Fruit fly (Drosophila melanogaster) whole organism, adult: ENCODE measurements around the gene H2.0.
A peak's percentile ranks its signal among the peaks of the same experiment; 100 is the strongest.

Experiments
- CG11617 ChIP-seq: fragments of 200-800 bp; sonication (Bioruptor generic); optimal IDR thresholded peaks from 2 replicates; lab custom pipeline; 2017; ENCODE audit warnings: mild to moderate bottlenecking, missing biosample characterization, missing genetic modification reagents, missing genetic modification characterization
- CG12768 ChIP-seq: fragments of 200-800 bp; sonication (Bioruptor generic); optimal IDR thresholded peaks from 2 replicates; lab custom pipeline; 2017; ENCODE audit warnings: missing biosample characterization, missing genetic modification characterization, mild to moderate bottlenecking, moderate library complexity, missing genetic modification reagents
- CG14711 ChIP-seq: fragments of 200-800 bp; sonication (Bioruptor generic); optimal IDR thresholded peaks from 2 replicates; lab custom pipeline; 2018; ENCODE audit warnings: missing biosample characterization, mild to moderate bottlenecking, missing genetic modification characterization, moderate library complexity
- CG1620 ChIP-seq: fragments of 200-800 bp; sonication (Bioruptor generic); optimal IDR thresholded peaks from 2 replicates; lab custom pipeline; 2016; ENCODE audit warnings: missing biosample characterization, missing genetic modification characterization
- CG33017 ChIP-seq: fragments of 200-800 bp; sonication (Bioruptor generic); optimal IDR thresholded peaks from 2 replicates; lab custom pipeline; 2018; ENCODE audit warnings: missing biosample characterization, mild to moderate bottlenecking, missing genetic modification characterization, moderate library complexity
- CG5204 ChIP-seq: fragments of 200-800 bp; sonication (Bioruptor generic); optimal IDR thresholded peaks from 2 replicates; lab custom pipeline; 2016; ENCODE audit warnings: missing biosample characterization, missing genetic modification characterization
- CG7045 ChIP-seq: fragments of 200-800 bp; sonication (Bioruptor generic); optimal IDR thresholded peaks from 2 replicates; lab custom pipeline; 2017; ENCODE audit warnings: missing biosample characterization, mild to moderate bottlenecking, missing genetic modification characterization
- CG7101 ChIP-seq: fragments of 200-800 bp; sonication (Bioruptor generic); optimal IDR thresholded peaks from 2 replicates; lab custom pipeline; 2018; ENCODE audit warnings: missing biosample characterization, mild to moderate bottlenecking, missing genetic modification characterization, moderate library complexity
- Clk ChIP-seq: fragments of 200-800 bp; sonication (Bioruptor generic); optimal IDR thresholded peaks from 2 replicates; lab custom pipeline; 2017; ENCODE audit warnings: missing biosample characterization, missing genetic modification characterization
- Crg-1 ChIP-seq: fragments of 200-800 bp; sonication (Bioruptor generic); optimal IDR thresholded peaks from 2 replicates; lab custom pipeline; 2016; ENCODE audit warnings: missing biosample characterization, missing genetic modification characterization
- Hr96 ChIP-seq: fragments of 200-800 bp; sonication (Bioruptor generic); optimal IDR thresholded peaks from 2 replicates; lab custom pipeline; 2016; ENCODE audit warnings: missing biosample characterization, missing genetic modification characterization
- Mnt ChIP-seq: fragments of 200-800 bp; sonication (Bioruptor generic); optimal IDR thresholded peaks from 2 replicates; lab custom pipeline; 2016; ENCODE audit warnings: missing biosample characterization, mild to moderate bottlenecking, missing genetic modification characterization
- bab1 ChIP-seq: fragments of 200-800 bp; sonication (Bioruptor generic); optimal IDR thresholded peaks from 3 replicates; lab custom pipeline; 2019; ENCODE audit warnings: missing biosample characterization, mild to moderate bottlenecking, missing genetic modification characterization, moderate library complexity
- cic ChIP-seq: fragments of 200-800 bp; sonication (Bioruptor generic); optimal IDR thresholded peaks from 2 replicates; lab custom pipeline; 2017; ENCODE audit warnings: missing biosample characterization, mild to moderate bottlenecking, missing genetic modification characterization, moderate library complexity
- cnc ChIP-seq, 2 experiments: fragments of >200 bp; optimal IDR thresholded peaks; 2 replicates each; lab custom pipeline; 2017
- kay ChIP-seq: fragments of 200-800 bp; sonication (Bioruptor generic); peaks from one replicate; lab custom pipeline; 2016; ENCODE audit warnings: missing biosample characterization, missing genetic modification characterization, borderline replicate concordance
- ovo ChIP-seq: fragments of 200-800 bp; sonication (Bioruptor generic); optimal IDR thresholded peaks from 2 replicates; lab custom pipeline; 2016; ENCODE audit warnings: missing biosample characterization, missing genetic modification characterization
- pad ChIP-seq: fragments of 200-800 bp; sonication (Bioruptor generic); optimal IDR thresholded peaks from 3 replicates; lab custom pipeline; 2017; ENCODE audit warnings: missing biosample characterization, missing genetic modification characterization, mild to moderate bottlenecking, moderate library complexity, missing genetic modification reagents
- tj ChIP-seq: fragments of 200-800 bp; sonication (Bioruptor generic); optimal IDR thresholded peaks from 3 replicates; lab custom pipeline; 2017; ENCODE audit warnings: missing biosample characterization, mild to moderate bottlenecking, missing genetic modification characterization, moderate library complexity
- toe ChIP-seq: fragments of 200-800 bp; sonication (Bioruptor generic); optimal IDR thresholded peaks from 2 replicates; lab custom pipeline; 2016; ENCODE audit warnings: missing biosample characterization, missing genetic modification characterization

H2.0 gene

DNA sequence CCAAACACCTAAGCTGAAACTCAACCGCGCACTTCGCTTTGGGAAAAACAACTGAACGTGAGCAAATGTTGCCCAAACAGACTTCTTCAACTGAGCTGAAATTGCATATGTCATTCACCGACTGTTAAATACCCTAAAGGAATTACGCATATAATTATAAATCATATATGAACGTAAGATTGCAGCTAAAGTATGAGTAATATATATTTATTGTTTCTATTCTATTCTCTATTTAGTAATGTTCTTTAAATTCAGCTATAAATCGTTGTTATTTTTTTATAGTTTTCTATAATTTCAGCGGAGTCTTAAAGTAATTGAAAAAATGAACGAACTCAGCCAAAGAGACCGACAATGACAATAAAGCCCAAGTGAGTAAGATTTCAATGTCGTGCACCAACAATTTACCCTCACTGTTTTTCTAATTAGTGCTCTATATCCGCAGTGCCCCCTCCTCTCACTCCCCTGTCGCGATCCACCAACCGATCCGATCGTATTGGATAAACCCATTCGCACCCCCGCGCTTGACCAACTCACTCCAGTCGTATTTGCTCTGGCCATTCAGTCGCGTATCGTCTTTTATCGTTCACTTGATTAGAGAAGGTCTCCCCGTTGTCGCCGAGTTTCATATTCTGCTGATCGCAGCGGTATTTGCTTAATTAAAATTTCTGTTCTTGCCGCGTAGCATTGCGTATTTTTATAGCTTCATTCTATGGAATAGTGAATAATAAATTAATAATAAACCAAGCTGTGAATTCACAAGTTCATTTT lies 6.7 kb downstream of the H2.0 start, which contains the start of gene CG9098:
TSS of gene CG9098 (minus strand) at position 36 of the 768 bp plus-strand sequence.
- TF ChIP-seq Mnt (GFP tag; lab: Kevin White, UChicago) (no peak), cnc (optimal IDR thresholded peaks at IDR 0.05; lab: Kevin White, UChicago) (no peak), tj (GFP tag; lab: Kevin White, UChicago) (peak; percentile 91), bab1 (GFP tag; lab: Kevin White, UChicago) (peak; percentile 57)

DNA sequence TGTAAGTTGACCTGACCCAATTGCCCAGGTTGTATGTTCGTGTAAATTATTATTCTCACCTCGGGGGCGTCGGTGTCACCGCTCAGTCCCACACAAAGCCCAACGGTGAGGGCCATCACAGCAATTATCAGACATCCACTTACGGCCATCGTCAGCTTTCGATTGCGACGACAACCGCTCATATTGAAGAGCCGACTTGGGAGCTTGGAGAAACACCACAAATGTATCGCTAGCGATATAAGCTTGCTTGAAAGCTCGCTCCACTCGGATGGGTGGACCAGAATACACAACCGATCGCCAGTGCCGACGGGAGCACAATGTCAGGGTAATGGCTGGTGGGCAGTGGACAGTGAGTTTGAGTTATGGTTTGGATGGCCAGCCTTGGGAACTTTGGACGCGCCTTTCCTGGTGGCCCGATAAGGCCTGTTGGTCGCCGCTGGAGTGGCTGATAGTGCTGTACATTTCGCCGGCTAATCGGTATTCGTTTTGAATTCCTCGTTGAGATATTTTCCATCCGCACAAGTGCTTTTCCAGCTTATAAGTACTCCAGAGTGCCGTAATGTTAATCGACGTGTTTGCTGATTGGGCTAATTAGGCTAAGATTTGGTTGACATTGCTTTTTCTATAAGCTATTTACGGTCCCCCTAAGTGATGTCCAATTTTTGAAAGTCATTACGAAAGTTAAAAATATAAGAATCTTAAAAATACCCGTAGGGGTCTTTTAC lies 12.5 kb downstream of the H2.0 start, which contains the start of gene Gal:
TSS of gene Gal (minus strand) at position 320 of the 725 bp plus-strand sequence.
- TF ChIP-seq bab1 (GFP tag; lab: Kevin White, UChicago) (no peak), CG12768 (GFP tag; lab: Kevin White, UChicago) (peak; percentile 27)

DNA sequence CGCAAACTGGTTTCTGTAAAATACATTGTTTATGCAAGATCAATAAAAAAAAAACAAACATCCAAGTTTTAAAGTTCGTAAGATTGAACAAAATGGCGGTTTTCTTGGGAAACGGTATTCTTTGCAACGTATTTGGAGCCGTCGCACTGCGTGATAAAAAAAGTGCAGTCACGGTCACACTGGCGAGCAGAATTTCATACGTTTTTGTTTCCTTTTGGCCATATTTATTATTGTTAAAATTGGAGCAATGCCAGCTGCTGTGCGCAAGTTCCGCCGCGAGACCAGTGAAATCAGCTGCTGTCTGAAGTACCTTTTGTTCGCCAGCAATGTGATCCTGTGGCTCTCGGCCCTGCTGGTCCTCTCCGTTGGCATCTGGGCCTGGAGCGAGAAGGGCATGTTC lies 19.1 kb downstream of the H2.0 start, which contains the start of gene Tsp26A:
TSS of gene Tsp26A (plus strand) at position 164 of the 400 bp plus-strand sequence.
- TF ChIP-seq Hr96 (GFP tag; lab: Kevin White, UChicago) = no peak
- TF ChIP-seq kay (GFP tag; lab: Kevin White, UChicago) = no peak
- no peak for TF ChIP-seq CG7101 (tag; lab: Kevin White, UChicago)
- TF ChIP-seq CG14711 (tag; lab: Kevin White, UChicago) = no peak
- no peak for TF ChIP-seq CG12768 (GFP tag; lab: Kevin White, UChicago)
- no peak for TF ChIP-seq cic (GFP tag; lab: Kevin White, UChicago)
- TF ChIP-seq ovo (GFP tag; lab: Kevin White, UChicago) = no peak
- no peak for TF ChIP-seq Mnt (GFP tag; lab: Kevin White, UChicago)
- TF ChIP-seq toe (GFP tag; lab: Kevin White, UChicago) = no peak
- TF ChIP-seq Clk (GFP tag; lab: Kevin White, UChicago) = no peak
- no peak for TF ChIP-seq Crg-1 (GFP tag; lab: Kevin White, UChicago)

DNA sequence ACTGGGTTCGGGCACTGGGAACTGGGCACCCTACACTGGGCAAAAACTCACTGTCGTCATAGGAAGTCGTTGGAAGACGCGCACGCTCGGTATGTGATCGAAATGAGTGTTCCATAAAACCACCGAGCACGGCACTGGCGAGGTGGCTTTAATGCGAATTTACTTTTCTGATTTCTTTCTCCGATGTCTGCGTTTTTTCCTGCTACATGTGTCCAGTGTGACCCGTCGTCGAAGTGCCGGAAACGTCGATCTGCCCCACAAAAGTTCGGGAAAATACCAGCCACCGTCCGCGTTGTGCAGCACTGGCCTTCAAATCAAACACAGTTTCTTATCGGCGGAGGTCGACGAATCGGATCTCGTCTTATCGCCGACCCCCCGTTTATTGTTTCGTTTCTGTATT lies 20.0 kb downstream of the H2.0 start, which contains the start of gene Kdm5:
TSS of gene Kdm5 (minus strand) at position 255 of the 400 bp plus-strand sequence.
- TF ChIP-seq CG11617 (GFP tag; lab: Kevin White, UChicago) (no peak), Crg-1 (GFP tag; lab: Kevin White, UChicago) (peak; percentile 72), CG1620 (GFP tag; lab: Kevin White, UChicago) (peak; percentile 28), CG7101 (tag; lab: Kevin White, UChicago) (peak; percentile 66), CG33017 (tag; lab: Kevin White, UChicago) (peak; percentile 39), ovo (GFP tag; lab: Kevin White, UChicago) (no peak), cnc (optimal IDR thresholded peaks at IDR 0.05; lab: Kevin White, UChicago) (no peak), CG12768 (GFP tag; lab: Kevin White, UChicago) (peak; percentile 24), toe (GFP tag; lab: Kevin White, UChicago) (no peak), tj (GFP tag; lab: Kevin White, UChicago) (peak; percentile 10), CG14711 (tag; lab: Kevin White, UChicago) (peak; percentile 32), Hr96 (GFP tag; lab: Kevin White, UChicago) (no peak), cic (GFP tag; lab: Kevin White, UChicago) (peak; percentile 32), pad (GFP tag; lab: Kevin White, UChicago) (peak; percentile 40), CG7045 (GFP tag; lab: Kevin White, UChicago) (no peak), kay (GFP tag; lab: Kevin White, UChicago) (no peak), Clk (GFP tag; lab: Kevin White, UChicago) (peak; percentile 8), bab1 (GFP tag; lab: Kevin White, UChicago) (peak; percentile 38), CG5204 (GFP tag; lab: Kevin White, UChicago) (no peak), Mnt (GFP tag; lab: Kevin White, UChicago) (peak; percentile 76)

DNA sequence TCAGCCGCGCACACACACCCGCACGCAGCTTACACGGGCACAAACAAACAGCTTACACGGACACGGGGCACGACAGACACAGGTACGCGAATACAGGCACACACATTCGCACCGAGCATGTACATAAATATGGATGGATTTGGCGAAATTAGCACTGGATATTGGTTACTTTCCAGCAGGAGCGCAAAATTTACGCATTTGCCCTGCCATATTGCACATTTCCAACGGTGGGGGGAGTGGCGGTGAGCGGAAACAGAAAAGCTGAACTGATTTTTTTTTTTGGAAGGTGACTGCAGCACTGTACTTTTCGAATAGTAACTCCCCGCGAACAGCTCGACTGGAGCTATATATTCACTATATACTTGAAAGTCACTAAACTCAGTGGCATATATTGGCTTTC lies 20.8 kb downstream of the H2.0 start:
- TF ChIP-seq Clk (GFP tag; lab: Kevin White, UChicago) (no peak), cnc (optimal IDR thresholded peaks at IDR 0.05; lab: Kevin White, UChicago) (no peak), Crg-1 (GFP tag; lab: Kevin White, UChicago) (no peak), CG33017 (tag; lab: Kevin White, UChicago) (no peak), tj (GFP tag; lab: Kevin White, UChicago) (no peak), bab1 (GFP tag; lab: Kevin White, UChicago) (no peak), CG11617 (GFP tag; lab: Kevin White, UChicago) (no peak), CG12768 (GFP tag; lab: Kevin White, UChicago) (no peak), Hr96 (GFP tag; lab: Kevin White, UChicago) (no peak), cic (GFP tag; lab: Kevin White, UChicago) (no peak), Mnt (GFP tag; lab: Kevin White, UChicago) (no peak), CG7101 (tag; lab: Kevin White, UChicago) (no peak)
